Worm (Caenorhabditis elegans) whole organism, midembryonic: ENCODE data around the gene sdz-8.
"Not testable (repeated sequence)": the region's sequence is repeated elsewhere in the genome, so short reads cannot be mapped to it uniquely, and the experiment has no call there.

ENCODE experiments used
- T22C8.4 ChIP-seq: fragments of 200-800 bp; sonication (Bioruptor generic); IDR thresholded peaks from 2 replicates; pipeline ENCODE4 v1.3.6; 2022; ENCODE audit warnings: missing genetic modification characterization, missing compliant biosample characterization
- cog-1 ChIP-seq: sonication (generic microtip); optimal IDR thresholded peaks from 2 replicates; lab custom pipeline; 2016; ENCODE audit warnings: missing genetic modification characterization, missing compliant biosample characterization
- flt-1 ChIP-seq: fragments of 200-800 bp; sonication (Bioruptor generic); IDR thresholded peaks from 2 replicates; pipeline ENCODE4 v1.3.6; 2022; ENCODE audit warnings: missing genetic modification characterization, missing compliant biosample characterization
- klf-2 ChIP-seq: fragments of 200-800 bp; sonication (Bioruptor generic); conservative IDR thresholded peaks from 2 replicates; pipeline ENCODE4 v1.3.6; 2022; ENCODE audit warnings: missing genetic modification reagents, missing genetic modification characterization, missing compliant biosample characterization
- med-1 ChIP-seq: sonication (generic microtip); optimal IDR thresholded peaks from 2 replicates; lab custom pipeline; 2017; ENCODE audit warnings: missing genetic modification characterization, mild to moderate bottlenecking, missing compliant biosample characterization, antibody characterized with exemption, missing genetic modification reagents; ENCODE audit not compliant: insufficient read depth
- ref-1 ChIP-seq: fragments of 200-800 bp; sonication (Bioruptor generic); conservative IDR thresholded peaks from 2 replicates; pipeline ENCODE4 v1.3.6; 2022; ENCODE audit warnings: missing genetic modification reagents, missing genetic modification characterization, missing compliant biosample characterization
- tab-1 ChIP-seq: fragments of 200-800 bp; sonication (Bioruptor generic); IDR thresholded peaks from 2 replicates; pipeline ENCODE4 v1.3.6; 2022; ENCODE audit warnings: missing genetic modification characterization, missing compliant biosample characterization
- ztf-23 ChIP-seq: fragments of 200-800 bp; sonication (Bioruptor generic); IDR thresholded peaks from 2 replicates; pipeline ENCODE4 v1.3.6; 2022; ENCODE audit warnings: missing genetic modification reagents, missing genetic modification characterization, missing compliant biosample characterization
- ztf-29 ChIP-seq: fragments of 200-800 bp; sonication (Bioruptor generic); IDR thresholded peaks from 2 replicates; pipeline ENCODE4 v1.3.6; 2022; ENCODE audit warnings: missing genetic modification reagents, missing genetic modification characterization, missing compliant biosample characterization

Gene sdz-8

ce11 chrV:11492456-11492855, 23.5 kb downstream of the sdz-8 start, which contains the start of gene T11F9.21:
T11F9.21 (plus strand) TSS chrV:11492756.
- TF ChIP-seq med-1, result no peak
- no peak for TF ChIP-seq ref-1 (GFP tag; lab: Robert Waterston, UW)
- no peak for TF ChIP-seq ztf-23 (GFP tag; lab: Robert Waterston, UW)
- no peak for TF ChIP-seq klf-2 (GFP tag; lab: Robert Waterston, UW)
- no peak for TF ChIP-seq ztf-29 (GFP tag; lab: Robert Waterston, UW)
- no peak for TF ChIP-seq tab-1 (GFP tag; lab: Robert Waterston, UW)
- TF ChIP-seq T22C8.4, result no peak
- TF ChIP-seq flt-1 (GFP tag; lab: Robert Waterston, UW), result no peak
- TF ChIP-seq cog-1 (tag; lab: Kevin White, UChicago), result no peak

- TF ChIP-seq flt-1 (GFP tag; lab: Robert Waterston, UW) (no peak), ztf-29 (GFP tag; lab: Robert Waterston, UW) (no peak), ztf-23 (GFP tag; lab: Robert Waterston, UW) (no peak), ref-1 (GFP tag; lab: Robert Waterston, UW) (no peak), med-1 (no peak), tab-1 (GFP tag; lab: Robert Waterston, UW) (no peak), klf-2 (GFP tag; lab: Robert Waterston, UW) (no peak), cog-1 (tag; lab: Kevin White, UChicago) (no peak), T22C8.4 (no peak)
Observed at ce11 chrV:11490382-11490781, 25.6 kb downstream of the sdz-8 start, which contains the start of gene dhs-19. dhs-19 (minus strand) TSS chrV:11490482.

ce11 chrV:11488288-11488687, 27.7 kb downstream of the sdz-8 start:
- no peak for TF ChIP-seq T22C8.4
- TF ChIP-seq med-1, result no peak
- no peak for TF ChIP-seq ref-1 (GFP tag; lab: Robert Waterston, UW)

ce11 chrV:11486680-11487079, 29.3 kb downstream of the sdz-8 start, which contains the start of gene T11F9.10:
T11F9.10 (plus strand) TSS chrV:11486980.
- TF ChIP-seq med-1 (no peak), cog-1 (tag; lab: Kevin White, UChicago) (no peak), flt-1 (GFP tag; lab: Robert Waterston, UW) (no peak), T22C8.4 (no peak), ztf-29 (GFP tag; lab: Robert Waterston, UW) (no peak), ztf-23 (GFP tag; lab: Robert Waterston, UW) (no peak), klf-2 (GFP tag; lab: Robert Waterston, UW) (no peak), tab-1 (GFP tag; lab: Robert Waterston, UW) (no peak), ref-1 (GFP tag; lab: Robert Waterston, UW) (no peak)

ce11 chrV:11485558-11485957, 30.4 kb downstream of the sdz-8 start, which contains the start of gene srh-1:
srh-1 (plus strand) TSS chrV:11485858.
- TF ChIP-seq klf-2 (GFP tag; lab: Robert Waterston, UW) (no peak), med-1 (no peak), tab-1 (GFP tag; lab: Robert Waterston, UW) (no peak), T22C8.4 (no peak), ztf-23 (GFP tag; lab: Robert Waterston, UW) (no peak), flt-1 (GFP tag; lab: Robert Waterston, UW) (no peak), cog-1 (tag; lab: Kevin White, UChicago) (no peak), ztf-29 (GFP tag; lab: Robert Waterston, UW) (no peak), ref-1 (GFP tag; lab: Robert Waterston, UW) (no peak)

ce11 chrV:11484404-11484803, 31.6 kb downstream of the sdz-8 start:
- TF ChIP-seq med-1, result no peak
- no peak for TF ChIP-seq T22C8.4
- TF ChIP-seq ztf-23 (GFP tag; lab: Robert Waterston, UW), result no peak
- no peak for TF ChIP-seq ref-1 (GFP tag; lab: Robert Waterston, UW)
- TF ChIP-seq flt-1 (GFP tag; lab: Robert Waterston, UW), result no peak
- TF ChIP-seq ztf-29 (GFP tag; lab: Robert Waterston, UW), result no peak
- TF ChIP-seq klf-2 (GFP tag; lab: Robert Waterston, UW), result no peak
- TF ChIP-seq tab-1 (GFP tag; lab: Robert Waterston, UW), result no peak
- no peak for TF ChIP-seq cog-1 (tag; lab: Kevin White, UChicago)

- TF ChIP-seq ztf-29, ztf-23, flt-1 (GFP tag; lab: Robert Waterston, UW): not testable (repeated sequence)
Observed at ce11 chrV:11483580-11484092, 32.4 kb downstream of the sdz-8 start, which contains the start of gene col-157. col-157 (plus strand) TSS chrV:11484042.

- TF ChIP-seq tab-1, ztf-29, flt-1 (GFP tag; lab: Robert Waterston, UW): not testable (repeated sequence)
Observed at ce11 chrV:11480734-11481133, 35.3 kb downstream of the sdz-8 start, which contains the start of gene T11F9.14. T11F9.14 (minus strand) TSS chrV:11480834.

ce11 chrV:11479406-11479805, 36.6 kb downstream of the sdz-8 start, which contains the start of gene T11F9.22:
T11F9.22 (plus strand) TSS chrV:11479706.
- TF ChIP-seq T22C8.4, result no peak
- no peak for TF ChIP-seq ztf-23 (GFP tag; lab: Robert Waterston, UW)
- no peak for TF ChIP-seq cog-1 (tag; lab: Kevin White, UChicago)
- TF ChIP-seq flt-1 (GFP tag; lab: Robert Waterston, UW), result no peak
- TF ChIP-seq med-1, result no peak
- no peak for TF ChIP-seq tab-1 (GFP tag; lab: Robert Waterston, UW)
- TF ChIP-seq klf-2 (GFP tag; lab: Robert Waterston, UW), result no peak
- no peak for TF ChIP-seq ref-1 (GFP tag; lab: Robert Waterston, UW)
- no peak for TF ChIP-seq ztf-29 (GFP tag; lab: Robert Waterston, UW)

- TF ChIP-seq T22C8.4; flt-1 (GFP tag; lab: Robert Waterston, UW); cog-1 (tag; lab: Kevin White, UChicago): not testable (repeated sequence)
Observed at ce11 chrV:11475638-11476037, 40.4 kb downstream of the sdz-8 start, which contains the start of gene T11F9.7. T11F9.7 (plus strand) TSS chrV:11475938.
